Worm (Caenorhabditis elegans): ENCODE results near the gene eif-2Bdelta.

eif-2Bdelta gene

ce11 chrV:9516280-9516679 is 2.7 kb downstream of the eif-2Bdelta start (continued):
- TF ChIP-seq zfh-2 (GFP tag; conservative IDR thresholded peaks at IDR 0.05) (no peak), rpc-1 (optimal IDR thresholded peaks at IDR 0.05) (no peak), rpc-1 (tag; optimal IDR thresholded peaks at IDR 0.05) (no peak), ekl-4 (GFP tag; IDR thresholded peaks at IDR 0.05) (no peak), atf-7 (tag; optimal IDR thresholded peaks at IDR 0.05) (no peak), Y79H2A.3 (GFP tag; conservative IDR thresholded peaks at IDR 0.05) (no peak), F57C9.4 (tag; optimal IDR thresholded peaks at IDR 0.05) (no peak), ceh-40 (GFP tag; IDR thresholded peaks at IDR 0.05) (no peak), nhr-120 (GFP tag; IDR thresholded peaks at IDR 0.05) (no peak), die-1 (tag; optimal IDR thresholded peaks at IDR 0.05) (peak; percentile 1), hsf-1 (GFP tag; IDR thresholded peaks at IDR 0.05) (no peak), F39B2.1 (GFP tag; IDR thresholded peaks at IDR 0.05) (no peak), F22D6.2 (tag; optimal IDR thresholded peaks at IDR 0.05) (peak; percentile 82), lag-1 (GFP tag; IDR thresholded peaks at IDR 0.05) (no peak), F37B4.10 (GFP tag; IDR thresholded peaks at IDR 0.05) (no peak), ztf-26 (tag; optimal IDR thresholded peaks at IDR 0.05) (peak; percentile 89), nfya-2 (GFP tag; IDR thresholded peaks at IDR 0.05) (no peak), dpl-1 (GFP tag; optimal IDR thresholded peaks at IDR 0.05) (no peak), snpc-3.4 (tag; optimal IDR thresholded peaks at IDR 0.05) (no peak), egl-18 (GFP tag; IDR thresholded peaks at IDR 0.05) (no peak), him-1 (tag; optimal IDR thresholded peaks at IDR 0.05) (no peak), attf-6 (GFP tag; IDR thresholded peaks at IDR 0.05) (no peak), tbp1 (GFP tag; optimal IDR thresholded peaks at IDR 0.05) (no peak), nhr-27 (tag; optimal IDR thresholded peaks at IDR 0.05) (no peak), egl-44 (GFP tag; IDR thresholded peaks at IDR 0.05) (no peak), lin-54 (GFP tag; optimal IDR thresholded peaks at IDR 0.05) (no peak), ztf-28 (GFP tag; IDR thresholded peaks at IDR 0.05) (no peak), mel-28 (tag; optimal IDR thresholded peaks at IDR 0.05; ENCODE audit: borderline replicate concordance) (no peak)

ce11 chrV:9518832-9519231 is 5.2 kb downstream of the eif-2Bdelta start, which contains the start of gene C50F4.8:
Gene C50F4.8 (minus strand): TSS chrV:9518859.
- no peak for TF ChIP-seq let-526 (GFP tag; IDR thresholded peaks at IDR 0.05)
- TF ChIP-seq lag-1 (GFP tag; IDR thresholded peaks at IDR 0.05), result no peak
- no peak for TF ChIP-seq ets-4 (GFP tag; optimal IDR thresholded peaks at IDR 0.05)
- no peak for TF ChIP-seq rec-8 (tag; optimal IDR thresholded peaks at IDR 0.05)
- TF ChIP-seq F57C9.4 (tag; optimal IDR thresholded peaks at IDR 0.05), result no peak
- no peak for TF ChIP-seq hmg-20 (GFP tag; IDR thresholded peaks at IDR 0.05)
- no peak for TF ChIP-seq C06A6.2 (GFP tag; conservative IDR thresholded peaks at IDR 0.05)
- TF ChIP-seq cebp-1 (GFP tag; IDR thresholded peaks at IDR 0.05), result no peak
- no peak for TF ChIP-seq cebp-1 (tag; optimal IDR thresholded peaks at IDR 0.05)
- TF ChIP-seq hmg-1.2 (GFP tag; IDR thresholded peaks at IDR 0.05), result no peak
- TF ChIP-seq T07F8.4 (tag; optimal IDR thresholded peaks at IDR 0.05), result no peak
- no peak for TF ChIP-seq F57A8.1 (GFP tag; optimal IDR thresholded peaks at IDR 0.05)
- TF ChIP-seq attf-3 (GFP tag; conservative IDR thresholded peaks at IDR 0.05), result no peak
- TF ChIP-seq egrh-3 (GFP tag; IDR thresholded peaks at IDR 0.05), result no peak
- TF ChIP-seq lsl-1 (GFP tag; optimal IDR thresholded peaks at IDR 0.05), result no peak
- no peak for TF ChIP-seq attf-5 (GFP tag; optimal IDR thresholded peaks at IDR 0.05)
- TF ChIP-seq efl-1 (GFP tag; optimal IDR thresholded peaks at IDR 0.05), result no peak
- no peak for TF ChIP-seq F55B11.4 (tag; optimal IDR thresholded peaks at IDR 0.05; ENCODE audit: borderline replicate concordance, insufficient read depth)
